Worm (Caenorhabditis elegans): ENCODE data around the gene C44C10.15.

The C44C10.15 gene

ce11 chrX:11679211-11679977, 20.8 kb downstream of the C44C10.15 start:
- no peak for TF ChIP-seq sox-2 (GFP tag; IDR thresholded peaks at IDR 0.05)
- no peak for TF ChIP-seq ceh-31 (tag; optimal IDR thresholded peaks at IDR 0.05)
- TF ChIP-seq F13H6.1 (tag; optimal IDR thresholded peaks at IDR 0.05), result no peak
- TF ChIP-seq unc-55 (GFP tag; optimal IDR thresholded peaks at IDR 0.05), result no peak
- TF ChIP-seq elt-4 (tag; optimal IDR thresholded peaks at IDR 0.05), result no peak
- TF ChIP-seq pag-3 (tag; optimal IDR thresholded peaks at IDR 0.05; ENCODE audit: borderline replicate concordance), result no peak
- no peak for TF ChIP-seq ceh-45 (GFP tag; IDR thresholded peaks at IDR 0.05)
- TF ChIP-seq unc-42 (tag; optimal IDR thresholded peaks at IDR 0.05), result no peak
- no peak for TF ChIP-seq lim-6 (tag; optimal IDR thresholded peaks at IDR 0.05)
- no peak for TF ChIP-seq T23F11.4 (GFP tag; optimal IDR thresholded peaks at IDR 0.05)

ce11 chrX:11675573-11675972, 24.6 kb downstream of the C44C10.15 start:
- no peak for TF ChIP-seq hlh-6 (tag; optimal IDR thresholded peaks at IDR 0.05)
- no peak for TF ChIP-seq ceh-2 (tag; optimal IDR thresholded peaks at IDR 0.05)
- no peak for TF ChIP-seq nfya-1 (tag; optimal IDR thresholded peaks at IDR 0.05)
- no peak for TF ChIP-seq ceh-22 (tag; optimal IDR thresholded peaks at IDR 0.05)
- TF ChIP-seq fax-1 (tag; optimal IDR thresholded peaks at IDR 0.05), result no peak
- TF ChIP-seq ceh-30 (tag; optimal IDR thresholded peaks at IDR 0.05), result no peak
- TF ChIP-seq ceh-31 (tag; optimal IDR thresholded peaks at IDR 0.05), result peak; percentile 21

- no peak for TF ChIP-seq ceh-31 (tag; optimal IDR thresholded peaks at IDR 0.05)
- no peak for TF ChIP-seq zip-5 (tag; optimal IDR thresholded peaks at IDR 0.05)
- TF ChIP-seq lim-6 (tag; optimal IDR thresholded peaks at IDR 0.05), result no peak
- peak; percentile 44 for TF ChIP-seq unc-42 (tag; optimal IDR thresholded peaks at IDR 0.05)
These were observed 27.0 kb downstream of the C44C10.15 start for ce11 chrX:11673063-11673759.

DNA sequence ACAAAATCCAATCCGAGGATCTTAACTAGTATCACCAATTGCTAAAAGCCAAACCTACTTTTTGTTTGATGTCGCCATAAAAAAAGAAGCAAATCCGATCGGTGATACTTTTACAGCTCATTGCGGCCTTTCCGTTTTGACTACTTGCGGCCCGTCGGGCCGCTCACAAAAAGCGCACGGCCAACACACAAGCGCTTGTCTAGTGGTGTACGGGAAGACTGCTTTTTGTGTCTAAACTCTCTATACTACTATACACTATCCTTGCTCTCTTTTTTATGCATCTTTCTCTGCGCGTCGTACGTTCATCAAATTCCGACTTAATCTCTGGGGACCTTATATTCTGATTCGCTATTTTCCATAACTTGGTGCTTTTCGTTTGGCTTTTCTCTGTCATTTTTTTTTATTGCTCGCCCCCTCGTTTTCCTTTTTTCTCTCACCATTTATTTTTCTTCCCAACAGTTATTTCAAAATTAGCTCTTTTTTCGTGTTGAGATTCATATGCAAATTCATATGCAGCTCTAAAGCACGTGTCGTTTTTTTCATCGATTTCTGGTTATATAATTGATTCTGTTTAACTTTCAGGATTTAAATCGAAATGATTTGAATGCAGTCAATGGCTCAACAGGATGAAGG, 33.5 kb downstream of the C44C10.15 start, which contains the start of gene noca-2:
noca-2 (plus strand) TSS at position 583 of the 633 bp plus-strand sequence.
- TF ChIP-seq sox-4 (tag; optimal IDR thresholded peaks at IDR 0.05) (no peak), sox-2 (GFP tag; IDR thresholded peaks at IDR 0.05) (no peak), pha-4 (tag; optimal IDR thresholded peaks at IDR 0.05) (no peak), hlh-30 (tag; optimal IDR thresholded peaks at IDR 0.05; ENCODE audit: insufficient read depth) (no peak), ceh-34 (tag; optimal IDR thresholded peaks at IDR 0.05) (peak; percentile 9), T23F11.4 (GFP tag; optimal IDR thresholded peaks at IDR 0.05) (no peak), ztf-16 (tag; optimal IDR thresholded peaks at IDR 0.05) (no peak), ceh-31 (tag; optimal IDR thresholded peaks at IDR 0.05) (peak; percentile 24), ceh-2 (tag; optimal IDR thresholded peaks at IDR 0.05) (no peak), unc-42 (tag; optimal IDR thresholded peaks at IDR 0.05) (peak; percentile 65), npax-4 (tag; optimal IDR thresholded peaks at IDR 0.05) (no peak), unc-55 (GFP tag; optimal IDR thresholded peaks at IDR 0.05) (peak; percentile 62), nfya-1 (tag; optimal IDR thresholded peaks at IDR 0.05) (peak; percentile 61), nhr-11 (tag; optimal IDR thresholded peaks at IDR 0.05) (no peak), ceh-6 (GFP tag; optimal IDR thresholded peaks at IDR 0.05) (no peak)

- TF ChIP-seq nhr-232 (tag; optimal IDR thresholded peaks at IDR 0.05) (no peak), elt-4 (tag; optimal IDR thresholded peaks at IDR 0.05) (no peak), ceh-48 (tag; optimal IDR thresholded peaks at IDR 0.05) (no peak), ceh-30 (tag; optimal IDR thresholded peaks at IDR 0.05) (no peak), C38D4.7 (GFP tag; optimal IDR thresholded peaks at IDR 0.05) (no peak), ref-2 (tag; optimal IDR thresholded peaks at IDR 0.05) (no peak), hlh-8 (tag; optimal IDR thresholded peaks at IDR 0.05) (no peak), C08G9.2 (tag; optimal IDR thresholded peaks at IDR 0.05) (no peak), ztf-16 (tag; optimal IDR thresholded peaks at IDR 0.05) (no peak), ceh-18 (tag; optimal IDR thresholded peaks at IDR 0.05) (no peak), sox-2 (GFP tag; IDR thresholded peaks at IDR 0.05) (no peak)
These were observed 34.6 kb downstream of the C44C10.15 start for ce11 chrX:11665522-11666017.

Data from whole organism, late embryonic.